Worm (Caenorhabditis elegans): ENCODE data around the gene B0035.13.

B0035.13 gene

DNA sequence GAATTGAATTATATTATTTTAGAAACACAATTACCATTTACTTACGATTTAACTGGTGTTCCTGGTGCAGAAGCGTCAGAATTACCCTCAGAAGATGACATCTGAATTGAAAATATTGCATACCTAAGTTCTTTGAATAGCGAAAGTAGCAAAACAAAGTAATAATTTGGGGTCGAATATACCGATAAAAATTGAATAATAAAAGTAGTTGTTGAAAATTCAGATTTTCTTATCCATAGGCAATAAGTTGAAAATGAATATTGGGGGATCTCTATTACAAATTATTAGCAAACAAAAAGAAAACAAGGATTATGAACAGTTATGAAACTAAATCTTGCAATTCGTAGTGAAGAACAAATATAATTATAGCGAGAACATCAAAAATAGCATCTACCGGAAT lies 22.7 kb upstream of the B0035.13 start, which contains the start of gene leo-1:
TSS of gene leo-1 (minus strand) at position 101 of the 400 bp plus-strand sequence.
- TF ChIP-seq lin-40 (tag; optimal IDR thresholded peaks at IDR 0.05) = no peak
- no peak for TF ChIP-seq xnd-1 (tag; optimal IDR thresholded peaks at IDR 0.05)

DNA sequence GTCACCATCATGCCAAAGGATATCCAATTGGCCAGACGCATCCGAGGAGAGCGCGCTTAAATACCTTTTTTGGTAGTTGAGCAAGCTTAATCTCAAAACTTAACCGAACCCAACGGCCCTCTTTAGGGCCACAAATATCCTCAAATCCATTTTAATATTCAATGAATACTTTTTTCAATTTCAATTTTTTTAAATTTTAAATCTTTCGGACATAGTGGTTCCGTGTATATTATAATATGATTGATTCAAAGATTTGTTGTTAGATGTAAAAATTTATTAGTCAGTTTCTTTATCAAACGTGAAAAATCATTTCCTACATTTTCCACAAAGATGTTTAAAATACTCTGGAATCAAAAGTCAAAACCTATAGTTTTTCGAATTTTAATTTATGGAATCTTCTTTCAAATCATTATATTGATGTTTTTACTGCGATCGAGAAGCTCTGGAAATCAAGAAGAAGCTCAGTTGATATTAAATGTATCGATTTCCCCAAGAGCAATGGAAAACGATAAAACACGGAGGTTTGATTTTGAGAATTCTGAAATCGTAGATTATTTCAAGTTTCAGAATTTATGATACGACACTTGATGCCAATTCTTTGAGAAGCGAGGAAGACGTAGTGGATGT lies 20.5 kb upstream of the B0035.13 start, which contains the start of gene B0035.21:
TSS of gene B0035.21 (plus strand) at position 322 of the 627 bp plus-strand sequence.
- TF ChIP-seq madf-8 (GFP tag; conservative IDR thresholded peaks at IDR 0.05) = peak; percentile 29; the same call in 1 of the 2 replicates
- no peak for TF ChIP-seq ets-4 (GFP tag; optimal IDR thresholded peaks at IDR 0.05)
- no peak for TF ChIP-seq unc-130 (GFP tag; optimal IDR thresholded peaks at IDR 0.05)
- no peak for TF ChIP-seq ztf-22 (GFP tag; optimal IDR thresholded peaks at IDR 0.05)
- no peak for TF ChIP-seq nhr-27 (tag; optimal IDR thresholded peaks at IDR 0.05)
- TF ChIP-seq snpc-1.3 (tag; optimal IDR thresholded peaks at IDR 0.05; ENCODE audit: insufficient read depth) = peak; percentile 7
- TF ChIP-seq lag-1 (GFP tag; IDR thresholded peaks at IDR 0.05) = no peak
- peak; percentile 53 for TF ChIP-seq D2030.7 (GFP tag; IDR thresholded peaks at IDR 0.05)
- no peak for TF ChIP-seq zim-3 (tag; optimal IDR thresholded peaks at IDR 0.05)
- TF ChIP-seq aptf-3 (GFP tag; IDR thresholded peaks at IDR 0.05) = no peak
- TF ChIP-seq tbp1 (GFP tag; optimal IDR thresholded peaks at IDR 0.05) = no peak
- TF ChIP-seq Y79H2A.3 (GFP tag; conservative IDR thresholded peaks at IDR 0.05) = 0 out of 2 replicates have a peak, but pooled peaks have one; percentile 73
- peak; percentile 75 for TF ChIP-seq dox-1 (GFP tag; IDR thresholded peaks at IDR 0.05)
- peak; percentile 23; the same call in 1 of the 2 replicates for TF ChIP-seq hmg-1.2 (GFP tag; IDR thresholded peaks at IDR 0.05)
- no peak for TF ChIP-seq ccch-3 (GFP tag; optimal IDR thresholded peaks at IDR 0.05)
- no peak for TF ChIP-seq efl-1 (GFP tag; optimal IDR thresholded peaks at IDR 0.05)
- no peak for TF ChIP-seq hlh-26 (GFP tag; conservative IDR thresholded peaks at IDR 0.05)
- no peak for TF ChIP-seq dpl-1 (GFP tag; optimal IDR thresholded peaks at IDR 0.05)
- no peak for TF ChIP-seq ama-1 (optimal IDR thresholded peaks at IDR 0.05)
- no peak for TF ChIP-seq ama-1 (GFP tag; optimal IDR thresholded peaks at IDR 0.05)
- no peak for TF ChIP-seq repo-1 (tag; optimal IDR thresholded peaks at IDR 0.05)
- peak; percentile 87 for TF ChIP-seq lin-26 (GFP tag; IDR thresholded peaks at IDR 0.05)
- peak; percentile 27 for TF ChIP-seq lin-54 (GFP tag; optimal IDR thresholded peaks at IDR 0.05)
- no peak for TF ChIP-seq nfya-2 (GFP tag; IDR thresholded peaks at IDR 0.05)
- no peak for TF ChIP-seq nhr-90 (tag; optimal IDR thresholded peaks at IDR 0.05)
- TF ChIP-seq aptf-2 (GFP tag; conservative IDR thresholded peaks at IDR 0.05) = no peak
- no peak for TF ChIP-seq tlf-1 (GFP tag; optimal IDR thresholded peaks at IDR 0.05)
- TF ChIP-seq madf-6 (GFP tag; IDR thresholded peaks at IDR 0.05) = peak; percentile 73
- TF ChIP-seq ceh-100 (GFP tag; IDR thresholded peaks at IDR 0.05) = no peak
- TF ChIP-seq lir-1 (GFP tag; conservative IDR thresholded peaks at IDR 0.05) = no peak
- TF ChIP-seq attf-6 (GFP tag; IDR thresholded peaks at IDR 0.05) = peak; percentile 84
- no peak for TF ChIP-seq athp-1 (tag; optimal IDR thresholded peaks at IDR 0.05)
- TF ChIP-seq egrh-3 (GFP tag; IDR thresholded peaks at IDR 0.05) = no peak
- no peak for TF ChIP-seq F57A8.1 (GFP tag; optimal IDR thresholded peaks at IDR 0.05)
- no peak for TF ChIP-seq lin-35 (GFP tag; optimal IDR thresholded peaks at IDR 0.05)
- no peak for TF ChIP-seq xnd-1 (tag; optimal IDR thresholded peaks at IDR 0.05)
- TF ChIP-seq F10E7.11 (tag; optimal IDR thresholded peaks at IDR 0.05) = no peak
- no peak for TF ChIP-seq sdz-38 (tag; optimal IDR thresholded peaks at IDR 0.05)
- TF ChIP-seq Y95B8A.8 (GFP tag; IDR thresholded peaks at IDR 0.05) = peak; percentile 70; the same call in 1 of the 2 replicates
- TF ChIP-seq hmg-20 (GFP tag; IDR thresholded peaks at IDR 0.05) = no peak
- TF ChIP-seq ztf-25 (GFP tag; IDR thresholded peaks at IDR 0.05) = 0 out of 2 replicates have a peak, but pooled peaks have one; percentile 16
- no peak for TF ChIP-seq somi-1 (GFP tag; optimal IDR thresholded peaks at IDR 0.05)
- TF ChIP-seq lsy-27 (tag; optimal IDR thresholded peaks at IDR 0.05; ENCODE audit: borderline replicate concordance, insufficient read depth) = no peak
- no peak for TF ChIP-seq nfyb-1 (GFP tag; IDR thresholded peaks at IDR 0.05)
- TF ChIP-seq rec-8 (tag; optimal IDR thresholded peaks at IDR 0.05) = no peak
